Worm (Caenorhabditis elegans) whole organism, L3 larva: ENCODE results near the gene str-261.
A peak's percentile ranks its signal among the peaks of the same experiment; 100 is the strongest.
"Not testable (repeated sequence)": the region's sequence is repeated elsewhere in the genome, so short reads cannot be mapped to it uniquely, and the experiment has no call there.

Experiments
- ama-1 ChIP-seq: fragments of 150-350 bp; optimal IDR thresholded peaks from 2 replicates; lab custom pipeline; 2018
- ceh-16 ChIP-seq: sonication (generic microtip); optimal IDR thresholded peaks from 2 replicates; lab custom pipeline; 2017; ENCODE audit warnings: missing biosample characterization, missing genetic modification characterization
- ceh-9 ChIP-seq: sonication (generic microtip); optimal IDR thresholded peaks from 2 replicates; lab custom pipeline; 2018; ENCODE audit warnings: missing biosample characterization, missing genetic modification characterization
- egl-27 ChIP-seq: sonication (generic microtip); optimal IDR thresholded peaks from 4 replicates; lab custom pipeline; 2017; ENCODE audit warnings: missing biosample characterization, missing genetic modification reagents, missing genetic modification characterization
- egl-5 ChIP-seq: fragments of 150-350 bp; optimal IDR thresholded peaks from 2 replicates; lab custom pipeline; 2017; ENCODE audit warnings: missing biosample characterization, missing genetic modification reagents, missing genetic modification characterization, inconsistent platforms
- elt-1 ChIP-seq: fragments of 150-350 bp; optimal IDR thresholded peaks from 2 replicates; lab custom pipeline; 2014; ENCODE audit warnings: missing biosample characterization, missing genetic modification characterization
- elt-2 ChIP-seq: sonication (generic microtip); optimal IDR thresholded peaks from 2 replicates; lab custom pipeline; 2016; ENCODE audit warnings: missing genetic modification reagents, mild to moderate bottlenecking, missing genetic modification characterization, missing compliant biosample characterization
- elt-3 ChIP-seq, 3 experiments: fragments of 150-350 bp in 1 of 3; sonication (generic microtip) in 2 of 3; optimal IDR thresholded peaks; 2 replicates in 2 of 3; 4 replicates in 1 of 3; lab custom pipeline; 2014 to 2017; ENCODE audit warnings: missing biosample characterization in 3 of 3, missing genetic modification characterization in 3 of 3
- fkh-10 ChIP-seq: sonication (generic microtip); optimal IDR thresholded peaks from 2 replicates; lab custom pipeline; 2017; ENCODE audit warnings: missing biosample characterization, missing genetic modification reagents, missing genetic modification characterization
- jun-1 ChIP-seq: fragments of 150-350 bp; optimal IDR thresholded peaks from 2 replicates; lab custom pipeline; 2014; ENCODE audit warnings: missing biosample characterization, missing genetic modification reagents, missing genetic modification characterization
- lin-15B ChIP-seq: fragments of 150-350 bp; optimal IDR thresholded peaks from 2 replicates; lab custom pipeline; 2014; ENCODE audit warnings: missing biosample characterization, missing genetic modification characterization
- lin-39 ChIP-seq: fragments of 150-350 bp; optimal IDR thresholded peaks from 2 replicates; lab custom pipeline; 2018; ENCODE audit warnings: missing biosample characterization, missing genetic modification reagents, missing genetic modification characterization
- mdl-1 ChIP-seq: fragments of 150-350 bp; optimal IDR thresholded peaks from 2 replicates; lab custom pipeline; 2014; ENCODE audit warnings: missing biosample characterization, missing genetic modification characterization
- nfya-1 ChIP-seq: sonication (generic microtip); optimal IDR thresholded peaks from 2 replicates; lab custom pipeline; 2017; ENCODE audit warnings: missing genetic modification characterization, mild to moderate bottlenecking, missing compliant biosample characterization, antibody characterized with exemption, moderate library complexity; ENCODE audit not compliant: insufficient read depth
- nhr-11 ChIP-seq: fragments of 150-350 bp; optimal IDR thresholded peaks from 2 replicates; lab custom pipeline; 2014; ENCODE audit warnings: missing biosample characterization, missing genetic modification characterization
- nhr-12 ChIP-seq: fragments of 150-350 bp; optimal IDR thresholded peaks from 2 replicates; lab custom pipeline; 2014; ENCODE audit warnings: missing biosample characterization, missing genetic modification characterization
- nhr-237 ChIP-seq: fragments of 150-350 bp; optimal IDR thresholded peaks from 2 replicates; lab custom pipeline; 2014; ENCODE audit warnings: missing biosample characterization, missing genetic modification characterization
- nhr-25 ChIP-seq: sonication (generic microtip); optimal IDR thresholded peaks from 2 replicates; lab custom pipeline; 2017; ENCODE audit warnings: missing biosample characterization, missing genetic modification characterization
- nhr-28 ChIP-seq: fragments of 150-350 bp; optimal IDR thresholded peaks from 2 replicates; lab custom pipeline; 2014; ENCODE audit warnings: missing biosample characterization, missing genetic modification characterization
- nhr-67 ChIP-seq: fragments of 150-350 bp; optimal IDR thresholded peaks from 2 replicates; lab custom pipeline; 2014; ENCODE audit warnings: missing biosample characterization, missing genetic modification characterization
- nhr-77 ChIP-seq: fragments of 150-350 bp; optimal IDR thresholded peaks from 2 replicates; lab custom pipeline; 2014; ENCODE audit warnings: missing biosample characterization, missing genetic modification characterization
- pha-4 ChIP-seq: fragments of 150-350 bp; optimal IDR thresholded peaks from 2 replicates; lab custom pipeline; 2014; ENCODE audit warnings: missing biosample characterization, missing genetic modification reagents, missing genetic modification characterization
- pqm-1 ChIP-seq: fragments of 150-350 bp; optimal IDR thresholded peaks from 2 replicates; lab custom pipeline; 2017; ENCODE audit warnings: missing biosample characterization, missing genetic modification characterization, inconsistent platforms
- skn-1 ChIP-seq: fragments of 150-350 bp; optimal IDR thresholded peaks from 2 replicates; lab custom pipeline; 2014; ENCODE audit warnings: missing biosample characterization, missing genetic modification characterization
- snpc-4 ChIP-seq: fragments of 150-350 bp; optimal IDR thresholded peaks from 2 replicates; lab custom pipeline; 2014; ENCODE audit warnings: missing biosample characterization, missing genetic modification characterization
- unc-39 ChIP-seq: sonication (generic microtip); optimal IDR thresholded peaks from 4 replicates; lab custom pipeline; 2017; ENCODE audit warnings: missing biosample characterization, missing genetic modification characterization
- unc-62 ChIP-seq: fragments of 150-350 bp; sonication (generic microtip); optimal IDR thresholded peaks from 4 replicates; lab custom pipeline; 2014; ENCODE audit warnings: missing biosample characterization, missing genetic modification reagents, missing genetic modification characterization
- zag-1 ChIP-seq: fragments of 150-350 bp; optimal IDR thresholded peaks from 2 replicates; lab custom pipeline; 2014; ENCODE audit warnings: missing biosample characterization, missing genetic modification characterization
- ztf-4 ChIP-seq: fragments of 150-350 bp; optimal IDR thresholded peaks from 2 replicates; lab custom pipeline; 2014; ENCODE audit warnings: missing biosample characterization, missing genetic modification characterization

str-261 gene

ce11 chrIII:11074214-11074613 lies at the start of gene str-261:
Gene str-261, plus strand, starts transcription at chrIII:11074514.
- TF ChIP-seq nhr-25 (tag; lab: Kevin White, UChicago) (no peak), ceh-16 (tag; lab: Kevin White, UChicago) (no peak), unc-39 (tag; lab: Kevin White, UChicago) (no peak), elt-1 (tag; lab: Kevin White, UChicago) (no peak), nhr-67 (tag; lab: Kevin White, UChicago) (no peak), nhr-12 (tag; lab: Kevin White, UChicago) (no peak), elt-3 (tag; optimal IDR thresholded peaks at IDR 0.05; lab: Kevin White, UChicago) (no peak)

- TF ChIP-seq lin-39 (no peak), lin-15B (tag; lab: Kevin White, UChicago) (no peak), unc-39 (tag; lab: Kevin White, UChicago) (no peak), pqm-1 (tag; lab: Kevin White, UChicago) (no peak), egl-5 (tag; lab: Kevin White, UChicago) (no peak), nhr-77 (tag; lab: Kevin White, UChicago) (no peak), zag-1 (tag; lab: Kevin White, UChicago) (no peak), nhr-25 (tag; lab: Kevin White, UChicago) (no peak), nhr-12 (tag; lab: Kevin White, UChicago) (no peak), pha-4 (tag; lab: Kevin White, UChicago) (no peak), nhr-11 (tag; lab: Kevin White, UChicago) (no peak), ceh-16 (tag; lab: Kevin White, UChicago) (no peak), mdl-1 (no peak), skn-1 (no peak), ceh-9 (no peak)
Observed at ce11 chrIII:11025138-11025537, 49.2 kb upstream of the str-261 start.

ce11 chrIII:11026516-11027048 lies 47.7 kb upstream of the str-261 start, which contains the start of gene Y48A6B.7:
Gene Y48A6B.7, minus strand, starts transcription at chrIII:11026566.
- TF ChIP-seq skn-1 (peak; percentile 36), egl-27 (tag; lab: Kevin White, UChicago) (no peak), nhr-11 (tag; lab: Kevin White, UChicago) (no peak), elt-2 (tag; lab: Kevin White, UChicago) (peak; percentile 100), nhr-77 (tag; lab: Kevin White, UChicago) (no peak), nhr-237 (tag; lab: Kevin White, UChicago) (no peak), ama-1 (lab: Kevin White, UChicago) (no peak), nhr-67 (tag; lab: Kevin White, UChicago) (no peak), lin-15B (tag; lab: Kevin White, UChicago) (no peak), nfya-1 (tag; lab: Kevin White, UChicago) (peak; percentile 13), pqm-1 (tag; lab: Kevin White, UChicago) (peak; percentile 99), unc-62 (GFP tag; lab: Kevin White, UChicago) (no peak), snpc-4 (no peak), pha-4 (tag; lab: Kevin White, UChicago) (peak; percentile 70), jun-1 (tag; lab: Kevin White, UChicago) (peak; percentile 20)

ce11 chrIII:11029337-11029736 lies 45.0 kb upstream of the str-261 start, which contains the start of gene Y48A6B.8:
Gene Y48A6B.8, minus strand, starts transcription at chrIII:11029437.
- TF ChIP-seq nhr-28; nhr-77 (tag; lab: Kevin White, UChicago); fkh-10 (GFP tag; lab: Kevin White, UChicago): not testable (repeated sequence)

- no peak for TF ChIP-seq nhr-67 (tag; lab: Kevin White, UChicago)
- TF ChIP-seq unc-39 (tag; lab: Kevin White, UChicago) = no peak
- no peak for TF ChIP-seq pqm-1 (tag; lab: Kevin White, UChicago)
- TF ChIP-seq lin-15B (tag; lab: Kevin White, UChicago) = no peak
- no peak for TF ChIP-seq elt-3 (tag; optimal IDR thresholded peaks at IDR 0.05; lab: Kevin White, UChicago)
- TF ChIP-seq fkh-10 (GFP tag; lab: Kevin White, UChicago) = no peak
- no peak for TF ChIP-seq unc-62 (GFP tag; lab: Kevin White, UChicago)
- no peak for TF ChIP-seq ceh-16 (tag; lab: Kevin White, UChicago)
- TF ChIP-seq nhr-237 (tag; lab: Kevin White, UChicago) = no peak
Observed at ce11 chrIII:11031309-11031708, 43.0 kb upstream of the str-261 start, which contains the start of gene Y48A6B.14. Gene Y48A6B.14, plus strand, starts transcription at chrIII:11031609.

- TF ChIP-seq nfya-1 (tag; lab: Kevin White, UChicago) = no peak
- no peak for TF ChIP-seq pha-4 (tag; lab: Kevin White, UChicago)
- peak; percentile 36 for TF ChIP-seq elt-2 (tag; lab: Kevin White, UChicago)
- TF ChIP-seq fkh-10 (GFP tag; lab: Kevin White, UChicago) = no peak
- no peak for TF ChIP-seq nhr-12 (tag; lab: Kevin White, UChicago)
- TF ChIP-seq jun-1 (tag; lab: Kevin White, UChicago) = no peak
- no peak for TF ChIP-seq ztf-4 (tag; lab: Kevin White, UChicago)
Observed at ce11 chrIII:11032872-11033271, 41.4 kb upstream of the str-261 start, which contains the start of gene Y48A6B.9. Gene Y48A6B.9, plus strand, starts transcription at chrIII:11033172.
